Fruit fly (Drosophila melanogaster) whole organism, embryonic: ENCODE results near the gene CG10803.
A peak's percentile ranks its signal among the peaks of the same experiment; 100 is the strongest.

Source experiments
- CG10565 ChIP-seq: fragments of 200-800 bp; sonication (Bioruptor generic); optimal IDR thresholded peaks from 3 replicates; lab custom pipeline; 2016; ENCODE audit warnings: missing biosample characterization, mild to moderate bottlenecking, missing genetic modification characterization
- CG11696 ChIP-seq: fragments of 200-800 bp; sonication (Bioruptor generic); IDR thresholded peaks from 2 replicates; pipeline ENCODE4 v1.3.6; 2022; ENCODE audit warnings: missing biosample characterization, missing genetic modification characterization
- CG12391 ChIP-seq: fragments of 200-800 bp; sonication (Bioruptor generic); optimal IDR thresholded peaks from 3 replicates; lab custom pipeline; 2018; ENCODE audit warnings: missing biosample characterization, mild to moderate bottlenecking, missing genetic modification characterization, moderate library complexity
- CG13424 ChIP-seq: fragments of 200-800 bp; sonication (Bioruptor generic); optimal IDR thresholded peaks from 2 replicates; lab custom pipeline; 2019; ENCODE audit warnings: missing biosample characterization, mild to moderate bottlenecking, missing genetic modification characterization, moderate library complexity
- CG13624 ChIP-seq: fragments of 200-800 bp; sonication (Bioruptor generic); optimal IDR thresholded peaks from 2 replicates; lab custom pipeline; 2016; ENCODE audit warnings: missing biosample characterization, missing genetic modification characterization
- CG7357 ChIP-seq: fragments of 200-800 bp; sonication (Bioruptor generic); IDR thresholded peaks from 3 replicates; pipeline ENCODE4 v1.3.6; 2022; ENCODE audit warnings: missing biosample characterization, missing genetic modification characterization
- NC2α ChIP-seq: fragments of 200-800 bp; sonication (Bioruptor generic); optimal IDR thresholded peaks from 2 replicates; lab custom pipeline; 2016; ENCODE audit warnings: missing biosample characterization, missing genetic modification characterization
- Side ChIP-seq: fragments of 200-800 bp; sonication (Bioruptor generic); optimal IDR thresholded peaks from 2 replicates; lab custom pipeline; 2016; ENCODE audit warnings: missing biosample characterization, missing genetic modification characterization
- al ChIP-seq: fragments of 200-800 bp; sonication (Bioruptor generic); IDR thresholded peaks from 2 replicates; pipeline ENCODE4 v1.3.6; 2022; ENCODE audit warnings: missing biosample characterization, missing genetic modification characterization
- ase ChIP-seq: fragments of 200-800 bp; sonication (Bioruptor generic); IDR thresholded peaks from 3 replicates; pipeline ENCODE4 v1.3.6; 2022; ENCODE audit warnings: missing biosample characterization, missing genetic modification characterization
- cwo ChIP-seq: fragments of 200-800 bp; sonication (Bioruptor generic); optimal IDR thresholded peaks from 3 replicates; lab custom pipeline; 2017; ENCODE audit warnings: missing biosample characterization, missing genetic modification characterization, mild to moderate bottlenecking, moderate library complexity, missing genetic modification reagents
- gce ChIP-seq: fragments of 200-800 bp; sonication (Bioruptor generic); IDR thresholded peaks from 3 replicates; pipeline ENCODE4 v1.3.6; 2022; ENCODE audit warnings: missing biosample characterization, missing genetic modification characterization
- gt ChIP-seq: fragments of 200-800 bp; sonication (Bioruptor generic); IDR thresholded peaks from 2 replicates; pipeline ENCODE4 v1.3.6; 2022; ENCODE audit warnings: missing biosample characterization, missing genetic modification characterization
- lov ChIP-seq, 2 experiments: fragments of 200-800 bp in 1 of 2; fragments of >200 bp in 1 of 2; sonication (Bioruptor generic) in 1 of 2; IDR thresholded peaks in 1 of 2; optimal IDR thresholded peaks in 1 of 2; 2 replicates in 1 of 2; 3 replicates in 1 of 2; pipeline versions ENCODE4 v1.3.6 to Lab custom; 2017 to 2022; ENCODE audit warnings: missing biosample characterization in 1 of 2, missing genetic modification characterization in 1 of 2

DNA sequence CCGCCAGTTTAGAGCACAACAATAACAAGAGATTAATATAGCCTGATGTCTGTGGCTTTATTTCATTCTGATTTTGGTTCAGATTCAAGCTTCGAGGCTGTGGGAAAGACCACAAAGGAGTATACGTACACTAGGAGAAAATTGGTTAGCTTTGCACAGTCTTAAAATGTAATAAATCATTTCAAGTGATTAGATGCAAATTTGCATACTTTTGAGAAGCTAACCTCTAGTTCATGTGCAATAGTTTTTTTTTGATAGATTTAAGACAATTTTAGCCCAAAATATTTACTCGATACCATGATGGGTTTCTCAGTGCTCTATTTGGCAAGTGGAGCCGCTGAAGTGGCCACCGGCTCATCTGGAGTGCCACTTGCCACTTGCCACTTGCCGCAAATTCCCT lies 27.9 kb upstream of the CG10803 start:
- no peak for TF ChIP-seq gce (GFP tag; lab: Robert Waterston, UW)
- TF ChIP-seq gt (GFP tag; lab: Robert Waterston, UW) = no peak
- no peak for TF ChIP-seq lov (optimal IDR thresholded peaks at IDR 0.05; lab: Kevin White, UChicago)
- no peak for TF ChIP-seq lov (GFP tag; IDR thresholded peaks at IDR 0.05; lab: Robert Waterston, UW)
- TF ChIP-seq CG12391 (tag; lab: Kevin White, UChicago) = no peak
- TF ChIP-seq al (GFP tag; lab: Robert Waterston, UW) = 0 out of 2 replicates have a peak, but pooled peaks have one; percentile 10
- TF ChIP-seq cwo (GFP tag; lab: Kevin White, UChicago) = no peak
- TF ChIP-seq NC2α = no peak
- TF ChIP-seq Side (GFP tag; lab: Kevin White, UChicago) = no peak
- no peak for TF ChIP-seq CG7357
- no peak for TF ChIP-seq CG11696 (GFP tag; lab: Robert Waterston, UW)
- TF ChIP-seq CG13424 = no peak
- TF ChIP-seq CG10565 (GFP tag; lab: Kevin White, UChicago) = no peak
- no peak for TF ChIP-seq ase (GFP tag; lab: Robert Waterston, UW)
- no peak for TF ChIP-seq CG13624 (GFP tag; lab: Kevin White, UChicago)
